Fruit fly (Drosophila melanogaster) whole organism, embryonic: ENCODE data around the gene Nlg4.

Source experiments
- Asciz ChIP-seq: fragments of 200-800 bp; sonication (Bioruptor generic); optimal IDR thresholded peaks from 2 replicates; lab custom pipeline; 2017; ENCODE audit warnings: missing biosample characterization, mild to moderate bottlenecking, missing genetic modification characterization, missing genetic modification reagents
- Awh ChIP-seq: fragments of 200-800 bp; sonication (Bioruptor generic); IDR thresholded peaks from 2 replicates; pipeline ENCODE4, ENCODE4 v1.3.6; 2022; ENCODE audit warnings: missing biosample characterization, missing genetic modification characterization
- CG10366 ChIP-seq: fragments of 200-800 bp; sonication (Bioruptor generic); IDR thresholded peaks from 2 replicates; pipeline ENCODE4 v1.3.6; 2022; ENCODE audit warnings: missing biosample characterization, missing genetic modification characterization
- CG12219 ChIP-seq: fragments of 200-800 bp; sonication (Bioruptor generic); optimal IDR thresholded peaks from 3 replicates; lab custom pipeline; 2018; ENCODE audit warnings: missing biosample characterization, mild to moderate bottlenecking, missing genetic modification characterization
- CG12236 ChIP-seq: fragments of 200-800 bp; sonication (Bioruptor generic); optimal IDR thresholded peaks from 2 replicates; lab custom pipeline; 2016; ENCODE audit warnings: missing biosample characterization, missing genetic modification characterization
- CG13775 ChIP-seq: fragments of 200-800 bp; sonication (Bioruptor generic); optimal IDR thresholded peaks from 3 replicates; lab custom pipeline; 2017; ENCODE audit warnings: missing biosample characterization, mild to moderate bottlenecking, missing genetic modification characterization
- CG17361 ChIP-seq: fragments of 200-800 bp; sonication (Bioruptor generic); IDR thresholded peaks from 3 replicates; pipeline ENCODE4 v1.3.6; 2022; ENCODE audit warnings: missing biosample characterization, missing genetic modification characterization
- CG1792 ChIP-seq: fragments of 200-800 bp; sonication (Bioruptor generic); optimal IDR thresholded peaks from 2 replicates; lab custom pipeline; 2016; ENCODE audit warnings: missing biosample characterization, missing genetic modification characterization
- CG1832 ChIP-seq: fragments of 200-800 bp; sonication (Bioruptor generic); optimal IDR thresholded peaks from 2 replicates; lab custom pipeline; 2017; ENCODE audit warnings: missing biosample characterization, mild to moderate bottlenecking, missing genetic modification characterization, inconsistent platforms
- CG2712 ChIP-seq: fragments of 200-800 bp; optimal IDR thresholded peaks from 3 replicates; lab custom pipeline; 2019; ENCODE audit warnings: missing biosample characterization, mild to moderate bottlenecking, missing genetic modification characterization, moderate library complexity
- CG2889 ChIP-seq: fragments of 200-800 bp; sonication (Bioruptor generic); IDR thresholded peaks from 3 replicates; pipeline ENCODE4 v1.3.6; 2022; ENCODE audit warnings: missing biosample characterization, missing genetic modification characterization
- CG31441 ChIP-seq: fragments of 200-800 bp; sonication (Bioruptor generic); IDR thresholded peaks from 2 replicates; pipeline ENCODE4 v1.3.6; 2022; ENCODE audit warnings: missing biosample characterization, missing genetic modification characterization
- CG34224 ChIP-seq: fragments of 200-800 bp; sonication (Bioruptor generic); IDR thresholded peaks from 3 replicates; pipeline ENCODE4 v1.3.6; 2022; ENCODE audit warnings: missing biosample characterization, missing genetic modification characterization; ENCODE audit not compliant: partially characterized antibody
- CG34376 ChIP-seq: fragments of 200-800 bp; sonication (Bioruptor generic); optimal IDR thresholded peaks from 2 replicates; lab custom pipeline; 2018; ENCODE audit warnings: missing biosample characterization, mild to moderate bottlenecking, missing genetic modification characterization
- CG34422 ChIP-seq: fragments of 200-800 bp; sonication (Bioruptor generic); IDR thresholded peaks from 3 replicates; pipeline ENCODE4 v1.3.6; 2022; ENCODE audit warnings: missing biosample characterization, missing genetic modification characterization
- CG4707 ChIP-seq: fragments of 200-800 bp; sonication (Bioruptor generic); optimal IDR thresholded peaks from 2 replicates; lab custom pipeline; 2018; ENCODE audit warnings: missing biosample characterization, mild to moderate bottlenecking, missing genetic modification characterization, moderate library complexity
- CG6654 ChIP-seq: fragments of 200-800 bp; sonication (Bioruptor generic); optimal IDR thresholded peaks from 2 replicates; lab custom pipeline; 2017; ENCODE audit warnings: missing biosample characterization, mild to moderate bottlenecking, missing genetic modification characterization
- CG7372 ChIP-seq: fragments of 200-800 bp; sonication (Bioruptor generic); IDR thresholded peaks from 2 replicates; pipeline ENCODE4 v1.3.6; 2022; ENCODE audit warnings: missing biosample characterization, missing genetic modification characterization
- CG8281 ChIP-seq: fragments of 200-800 bp; sonication (Bioruptor generic); optimal IDR thresholded peaks from 2 replicates; lab custom pipeline; 2018; ENCODE audit warnings: missing biosample characterization, mild to moderate bottlenecking, missing genetic modification characterization, moderate library complexity
- D ChIP-seq, 2 experiments: fragments of 200-800 bp in 1 of 2; fragments of >200 bp in 1 of 2; sonication (Bioruptor generic) in 1 of 2; optimal IDR thresholded peaks; 2 replicates in 1 of 2; 3 replicates in 1 of 2; lab custom pipeline; 2017; ENCODE audit warnings: mild to moderate bottlenecking in 1 of 2, missing biosample characterization in 1 of 2, missing genetic modification characterization in 1 of 2, missing genetic modification reagents in 1 of 2
- Dek ChIP-seq: fragments of 200-800 bp; sonication (Bioruptor generic); optimal IDR thresholded peaks from 3 replicates; lab custom pipeline; 2019; ENCODE audit warnings: missing biosample characterization, mild to moderate bottlenecking, missing genetic modification characterization, moderate library complexity
- E2f1 ChIP-seq: fragments of 200-800 bp; sonication (Bioruptor generic); IDR thresholded peaks from 2 replicates; pipeline ENCODE4 v1.3.6; 2022; ENCODE audit warnings: missing biosample characterization, missing genetic modification characterization
- Ets97D ChIP-seq: fragments of 200-800 bp; sonication (Bioruptor generic); optimal IDR thresholded peaks from 3 replicates; lab custom pipeline; 2016; ENCODE audit warnings: missing biosample characterization, missing genetic modification characterization
- Fer1 ChIP-seq: fragments of 200-800 bp; sonication (Bioruptor generic); optimal IDR thresholded peaks from 2 replicates; lab custom pipeline; 2017; ENCODE audit warnings: missing biosample characterization, mild to moderate bottlenecking, missing genetic modification characterization
- HmgZ ChIP-seq: fragments of 200-800 bp; sonication (Bioruptor generic); optimal IDR thresholded peaks from 2 replicates; lab custom pipeline; 2018; ENCODE audit warnings: missing biosample characterization, mild to moderate bottlenecking, missing genetic modification characterization
- Hmr ChIP-seq: fragments of 200-800 bp; sonication (Bioruptor generic); optimal IDR thresholded peaks from 3 replicates; lab custom pipeline; 2017; ENCODE audit warnings: mild to moderate bottlenecking, missing biosample characterization, missing genetic modification reagents, missing genetic modification characterization
- Hsf ChIP-seq: fragments of 200-800 bp; sonication (Bioruptor generic); optimal IDR thresholded peaks from 3 replicates; lab custom pipeline; 2016; ENCODE audit warnings: missing biosample characterization, missing genetic modification characterization
- Jarid2 ChIP-seq: fragments of 200-800 bp; sonication (Bioruptor generic); optimal IDR thresholded peaks from 3 replicates; lab custom pipeline; 2017; ENCODE audit warnings: mild to moderate bottlenecking, missing biosample characterization, missing genetic modification reagents, missing genetic modification characterization
- Lhr ChIP-seq: fragments of 200-800 bp; sonication (Bioruptor generic); optimal IDR thresholded peaks from 3 replicates; lab custom pipeline; 2017; ENCODE audit warnings: mild to moderate bottlenecking, missing biosample characterization, missing genetic modification reagents, missing genetic modification characterization
- Max ChIP-seq: fragments of 200-800 bp; sonication (Bioruptor generic); optimal IDR thresholded peaks from 2 replicates; lab custom pipeline; 2016; ENCODE audit warnings: missing biosample characterization, mild to moderate bottlenecking, missing genetic modification characterization
- NfI ChIP-seq: fragments of 200-800 bp; sonication (Bioruptor generic); optimal IDR thresholded peaks from 3 replicates; lab custom pipeline; 2018; ENCODE audit warnings: missing biosample characterization, mild to moderate bottlenecking, missing genetic modification characterization, moderate library complexity
- Pdp1 ChIP-seq, 2 experiments: fragments of 200-800 bp; sonication (Bioruptor generic); optimal IDR thresholded peaks; 3 replicates each; lab custom pipeline; 2016; ENCODE audit warnings: missing biosample characterization in 2 of 2, missing genetic modification characterization in 2 of 2, mild to moderate bottlenecking in 1 of 2, moderate library complexity in 1 of 2
- Rx ChIP-seq: fragments of 200-800 bp; sonication (Bioruptor generic); IDR thresholded peaks from 2 replicates; pipeline ENCODE4 v1.3.6; 2022; ENCODE audit warnings: missing biosample characterization, missing genetic modification characterization
- Sin3A ChIP-seq: fragments of >200 bp; optimal IDR thresholded peaks from 2 replicates; lab custom pipeline; 2018
- ara ChIP-seq: fragments of 200-800 bp; sonication (Bioruptor generic); IDR thresholded peaks from 2 replicates; pipeline ENCODE4 v1.3.6; 2022; ENCODE audit warnings: missing biosample characterization, missing genetic modification characterization
- bbx ChIP-seq: fragments of 200-800 bp; sonication (Bioruptor generic); IDR thresholded peaks from 2 replicates; pipeline ENCODE4 v1.3.6; 2022; ENCODE audit warnings: missing biosample characterization, missing genetic modification characterization; ENCODE audit not compliant: partially characterized antibody
- bowl ChIP-seq: fragments of 200-800 bp; sonication (Bioruptor generic); IDR thresholded peaks from 2 replicates; pipeline ENCODE4 v1.3.6; 2022; ENCODE audit warnings: missing biosample characterization, missing genetic modification characterization
- chinmo ChIP-seq: fragments of 200-800 bp; sonication (Bioruptor generic); IDR thresholded peaks from 4 replicates; pipeline ENCODE4 v1.3.6; 2022; ENCODE audit warnings: missing biosample characterization, missing genetic modification characterization; ENCODE audit not compliant: partially characterized antibody
- crol ChIP-seq: fragments of 200-800 bp; sonication (Bioruptor generic); IDR thresholded peaks from 2 replicates; pipeline ENCODE4 v1.3.6; 2022; ENCODE audit warnings: missing biosample characterization, missing genetic modification characterization
- eyg ChIP-seq: fragments of 200-800 bp; sonication (Bioruptor generic); optimal IDR thresholded peaks from 3 replicates; lab custom pipeline; 2016; ENCODE audit warnings: missing biosample characterization, missing genetic modification characterization
- ftz-f1 ChIP-seq: fragments of 200-800 bp; sonication (Bioruptor generic); optimal IDR thresholded peaks from 2 replicates; lab custom pipeline; 2016; ENCODE audit warnings: missing biosample characterization, missing genetic modification characterization
- gce ChIP-seq: fragments of 200-800 bp; sonication (Bioruptor generic); IDR thresholded peaks from 3 replicates; pipeline ENCODE4 v1.3.6; 2022; ENCODE audit warnings: missing biosample characterization, missing genetic modification characterization
- gcm ChIP-seq: fragments of 200-800 bp; sonication (Bioruptor generic); optimal IDR thresholded peaks from 2 replicates; lab custom pipeline; 2019; ENCODE audit warnings: missing biosample characterization, mild to moderate bottlenecking, missing genetic modification characterization, moderate library complexity
- grn ChIP-seq: fragments of 200-800 bp; sonication (Bioruptor generic); optimal IDR thresholded peaks from 3 replicates; lab custom pipeline; 2017; ENCODE audit warnings: missing biosample characterization, missing genetic modification characterization
- onecut ChIP-seq: fragments of 200-800 bp; sonication (Bioruptor generic); IDR thresholded peaks from 2 replicates; pipeline ENCODE4 v1.3.6; 2022; ENCODE audit warnings: missing biosample characterization, missing genetic modification characterization
- rib ChIP-seq: fragments of 200-800 bp; sonication (Bioruptor generic); IDR thresholded peaks from 2 replicates; pipeline ENCODE4 v1.3.6; 2022; ENCODE audit warnings: missing biosample characterization, missing genetic modification characterization
- sob ChIP-seq: fragments of 200-800 bp; sonication (Bioruptor generic); IDR thresholded peaks from 2 replicates; pipeline ENCODE4 v1.3.6; 2022; ENCODE audit warnings: missing biosample characterization, missing genetic modification characterization
- sr ChIP-seq: fragments of 200-800 bp; sonication (Bioruptor generic); IDR thresholded peaks from 3 replicates; pipeline ENCODE4 v1.3.6; 2022; ENCODE audit warnings: missing biosample characterization, missing genetic modification characterization
- stc ChIP-seq: fragments of 200-800 bp; sonication (Bioruptor generic); IDR thresholded peaks from 2 replicates; pipeline ENCODE4 v1.3.6; 2022; ENCODE audit warnings: missing biosample characterization, missing genetic modification characterization
- tll ChIP-seq, 2 experiments: fragments of 200-800 bp in 1 of 2; fragments of >200 bp in 1 of 2; sonication (Bioruptor generic) in 1 of 2; optimal IDR thresholded peaks; 2 replicates each; lab custom pipeline; 2017 to 2019; ENCODE audit warnings: missing biosample characterization in 2 of 2, missing genetic modification characterization in 2 of 2, mild to moderate bottlenecking in 1 of 2, moderate library complexity in 1 of 2

The Nlg4 gene

dm6 chr3R:20265969-20266368 is 61.4 kb downstream of the Nlg4 start (continued):
- TF ChIP-seq CG34224 (GFP tag; lab: Robert Waterston, UW) (peak; percentile 16; the same call in 1 of the 3 replicates), Dek (no peak), CG7372 (GFP tag; lab: Robert Waterston, UW) (no peak), CG34376 (GFP tag; lab: Kevin White, UChicago) (peak; percentile 31), CG1832 (GFP tag; lab: Kevin White, UChicago) (no peak), crol (GFP tag; lab: Robert Waterston, UW) (peak; percentile 55), gce (GFP tag; lab: Robert Waterston, UW) (no peak), CG8281 (tag; lab: Kevin White, UChicago) (no peak), CG2712 (tag; lab: Kevin White, UChicago) (no peak), CG13775 (GFP tag; lab: Kevin White, UChicago) (no peak), Ets97D (no peak), CG17361 (GFP tag; lab: Robert Waterston, UW) (no peak), Lhr (no peak), Fer1 (GFP tag; lab: Kevin White, UChicago) (peak; percentile 7), Pdp1 (GFP tag; optimal IDR thresholded peaks at IDR 0.05; lab: Kevin White, UChicago) (peak in 1 of 2 experiments; percentile 14), rib (GFP tag; lab: Robert Waterston, UW) (peak; percentile 20; the same call in 1 of the 2 replicates), CG4707 (GFP tag; lab: Kevin White, UChicago) (no peak), CG12236 (GFP tag; lab: Kevin White, UChicago) (no peak), HmgZ (peak; percentile 12), onecut (GFP tag; lab: Robert Waterston, UW) (no peak), bowl (no peak), Sin3A (lab: Kevin White, UChicago) (no peak), tll (GFP tag; optimal IDR thresholded peaks at IDR 0.05; lab: Kevin White, UChicago) (no peak), sr (GFP tag; lab: Robert Waterston, UW) (peak; percentile 82), stc (GFP tag; lab: Robert Waterston, UW) (no peak), chinmo (peak; percentile 80; the same call in 2 of the 4 replicates), ftz-f1 (no peak), E2f1 (GFP tag; lab: Robert Waterston, UW) (0 out of 2 replicates have a peak, but pooled peaks have one; percentile 17), Jarid2 (GFP tag; lab: Kevin White, UChicago) (no peak), grn (GFP tag; lab: Kevin White, UChicago) (peak; percentile 32), CG12219 (no peak)

DNA sequence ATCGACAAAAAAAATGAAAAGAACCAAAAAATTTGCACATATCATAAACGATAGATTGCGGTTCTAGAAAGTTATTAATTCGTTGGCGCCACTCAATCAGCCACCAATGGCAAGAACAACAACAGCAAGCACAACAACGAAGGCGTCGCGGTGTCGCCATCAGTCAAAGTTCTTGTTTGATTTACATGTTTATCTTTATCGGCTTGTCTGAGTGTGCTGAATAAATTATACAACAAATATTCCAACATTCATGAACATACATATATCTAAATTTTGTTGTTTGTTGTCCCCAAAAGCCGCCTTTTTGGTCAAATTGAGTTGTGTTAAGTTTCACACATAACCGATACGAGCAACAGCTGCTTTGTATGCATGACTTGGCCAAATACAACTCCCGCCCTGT is 69.0 kb downstream of the Nlg4 start:
- TF ChIP-seq CG2889 (no peak), Hsf (GFP tag; lab: Kevin White, UChicago) (no peak), Awh (0 out of 2 replicates have a peak, but pooled peaks have one; percentile 47), Rx (GFP tag; lab: Robert Waterston, UW) (no peak), CG10366 (no peak), sob (peak; percentile 30; the same call in 1 of the 2 replicates), CG6654 (GFP tag; lab: Kevin White, UChicago) (no peak), D (optimal IDR thresholded peaks at IDR 0.05; lab: Kevin White, UChicago) (no peak), D (GFP tag; optimal IDR thresholded peaks at IDR 0.05; lab: Kevin White, UChicago) (no peak), eyg (peak; percentile 23), chinmo (peak; percentile 46; the same call in 1 of the 4 replicates), NfI (GFP tag; lab: Kevin White, UChicago) (peak; percentile 7), CG31441 (GFP tag; lab: Robert Waterston, UW) (no peak), gcm (GFP tag; lab: Kevin White, UChicago) (no peak), CG1792 (GFP tag; lab: Kevin White, UChicago) (peak; percentile 5), Max (GFP tag; lab: Kevin White, UChicago) (no peak), ara (GFP tag; lab: Robert Waterston, UW) (0 out of 2 replicates have a peak, but pooled peaks have one; percentile 15), Asciz (GFP tag; lab: Kevin White, UChicago) (no peak), CG1832 (GFP tag; lab: Kevin White, UChicago) (no peak), bbx (GFP tag; lab: Robert Waterston, UW) (no peak), CG17361 (GFP tag; lab: Robert Waterston, UW) (0 out of 3 replicates have a peak, but pooled peaks have one; percentile 12), CG34422 (no peak), Hmr (GFP tag; lab: Kevin White, UChicago) (peak; percentile 69)
